Worm (Caenorhabditis elegans) whole organism, early embryonic: ENCODE measurements around the gene T24D3.2.

ENCODE experiments used
- B0310.2 ChIP-seq: sonication (generic microtip); optimal IDR thresholded peaks from 2 replicates; lab custom pipeline; 2016; ENCODE audit warnings: mild to moderate bottlenecking, missing genetic modification characterization, missing compliant biosample characterization
- F13C5.2 ChIP-seq: sonication (generic microtip); optimal IDR thresholded peaks from 2 replicates; lab custom pipeline; 2017; ENCODE audit warnings: mild to moderate bottlenecking, missing genetic modification characterization, inconsistent platforms, missing compliant biosample characterization
- aly-1 ChIP-seq: sonication (generic microtip); optimal IDR thresholded peaks from 2 replicates; lab custom pipeline; 2016; ENCODE audit warnings: missing genetic modification characterization, missing compliant biosample characterization
- ama-1 ChIP-seq: fragments of 150-350 bp; optimal IDR thresholded peaks from 2 replicates; lab custom pipeline; 2014
- ceh-13 ChIP-seq: fragments of 200-800 bp; sonication (Bioruptor generic); optimal IDR thresholded peaks from 2 replicates; lab custom pipeline; 2018; ENCODE audit warnings: mild to moderate bottlenecking, missing genetic modification characterization, missing compliant biosample characterization
- ceh-36 ChIP-seq: sonication (generic microtip); optimal IDR thresholded peaks from 2 replicates; lab custom pipeline; 2016; ENCODE audit warnings: missing genetic modification characterization, inconsistent platforms, missing compliant biosample characterization
- ets-7 ChIP-seq: sonication (generic microtip); optimal IDR thresholded peaks from 2 replicates; lab custom pipeline; 2016; ENCODE audit warnings: missing genotype, missing genetic modification characterization, missing compliant biosample characterization
- flt-1 ChIP-seq: fragments of 200-800 bp; sonication (Bioruptor generic); IDR thresholded peaks from 2 replicates; pipeline ENCODE4 v1.3.6; 2022; ENCODE audit warnings: missing genetic modification characterization, missing compliant biosample characterization
- hmbx-1 ChIP-seq: sonication (generic microtip); optimal IDR thresholded peaks from 2 replicates; lab custom pipeline; 2016; ENCODE audit warnings: mild to moderate bottlenecking, missing genetic modification characterization, missing compliant biosample characterization
- hnd-1 ChIP-seq: sonication (generic microtip); optimal IDR thresholded peaks from 2 replicates; lab custom pipeline; 2016; ENCODE audit warnings: missing genetic modification characterization, missing compliant biosample characterization
- scrt-1 ChIP-seq: fragments of 200-800 bp; sonication (Bioruptor generic); IDR thresholded peaks from 2 replicates; pipeline ENCODE4 v1.3.6; 2022; ENCODE audit warnings: missing genetic modification characterization, missing compliant biosample characterization
- tbx-11 ChIP-seq: fragments of 200-800 bp; sonication (Bioruptor generic); IDR thresholded peaks from 2 replicates; pipeline ENCODE4 v1.3.6; 2022; ENCODE audit warnings: missing genetic modification characterization, missing compliant biosample characterization

DNA sequence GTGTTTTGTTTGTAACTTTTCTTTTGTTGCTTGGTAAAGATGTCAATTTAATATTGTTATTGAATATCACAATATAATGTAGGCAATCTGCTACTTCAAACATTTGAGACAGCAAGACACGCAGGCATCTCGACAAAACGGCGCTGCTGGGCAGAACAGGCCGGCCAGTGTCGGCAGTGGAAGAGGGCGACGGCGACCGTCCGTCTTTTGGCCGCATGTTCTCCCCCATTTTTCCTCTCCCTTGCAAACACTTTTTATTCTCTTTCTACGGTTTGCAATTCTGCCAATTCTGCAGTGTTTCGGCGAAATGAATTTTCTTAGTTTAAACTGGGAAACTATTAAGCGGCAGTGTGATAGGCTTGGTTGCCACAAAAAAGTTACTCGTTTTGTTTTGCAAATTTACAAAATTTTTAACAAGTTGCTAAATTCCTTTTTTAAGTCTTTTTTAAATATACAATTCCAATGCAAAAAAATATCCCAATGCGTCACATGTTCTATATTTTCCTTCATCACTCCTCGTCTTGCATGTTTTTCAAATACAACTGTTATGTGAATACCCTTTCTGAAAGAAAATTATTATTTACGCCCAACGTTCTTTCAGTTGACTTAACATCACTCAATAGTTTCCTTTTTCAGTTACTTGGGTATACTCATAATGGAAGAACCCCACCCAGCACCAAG, 23.9 kb downstream of the T24D3.2 start, which contains the start of gene T18D3.6:
- TF ChIP-seq ceh-36 (no peak), ama-1 (no peak), ceh-13 (GFP tag; lab: Kevin White, UChicago) (no peak), aly-1 (tag; lab: Kevin White, UChicago) (no peak), hmbx-1 (tag; lab: Kevin White, UChicago) (no peak), scrt-1 (GFP tag; lab: Robert Waterston, UW) (no peak), flt-1 (no peak), hnd-1 (tag; lab: Kevin White, UChicago) (no peak), B0310.2 (tag; lab: Kevin White, UChicago) (no peak), ets-7 (tag; lab: Kevin White, UChicago) (no peak), tbx-11 (no peak), F13C5.2 (tag; lab: Kevin White, UChicago) (no peak)
